Fruit fly (Drosophila melanogaster) whole organism, prepupa: ENCODE results near the gene solo.
A peak's percentile ranks its signal among the peaks of the same experiment; 100 is the strongest.

Experiments used
- Blimp-1 ChIP-seq: fragments of 200-800 bp; sonication (Bioruptor generic); optimal IDR thresholded peaks from 3 replicates; lab custom pipeline; 2017; ENCODE audit warnings: missing biosample characterization, missing genetic modification characterization, mild to moderate bottlenecking, moderate library complexity, missing genetic modification reagents
- CG10631 ChIP-seq: fragments of 200-800 bp; sonication (Bioruptor generic); optimal IDR thresholded peaks from 2 replicates; lab custom pipeline; 2016; ENCODE audit warnings: missing biosample characterization, missing genetic modification characterization
- CG10669 ChIP-seq: fragments of 200-800 bp; sonication (Bioruptor generic); optimal IDR thresholded peaks from 3 replicates; lab custom pipeline; 2018; ENCODE audit warnings: missing biosample characterization, mild to moderate bottlenecking, missing genetic modification characterization, moderate library complexity
- CG11762 ChIP-seq: fragments of 200-800 bp; sonication (Bioruptor generic); optimal IDR thresholded peaks from 3 replicates; lab custom pipeline; 2016; ENCODE audit warnings: missing biosample characterization, missing genetic modification characterization; ENCODE audit not compliant: insufficient read depth
- CG15336 ChIP-seq: fragments of 200-800 bp; sonication (Bioruptor generic); IDR thresholded peaks from 2 replicates; pipeline ENCODE4 v1.3.6; 2022; ENCODE audit warnings: missing biosample characterization, missing genetic modification characterization
- CG16779 ChIP-seq: fragments of 200-800 bp; sonication (Bioruptor generic); optimal IDR thresholded peaks from 3 replicates; lab custom pipeline; 2017; ENCODE audit warnings: missing biosample characterization, mild to moderate bottlenecking, missing genetic modification characterization
- CG34406 ChIP-seq: fragments of 200-800 bp; sonication (Bioruptor generic); optimal IDR thresholded peaks from 3 replicates; lab custom pipeline; 2016; ENCODE audit warnings: missing biosample characterization, missing genetic modification characterization
- CG6163 ChIP-seq: fragments of 200-800 bp; sonication (Bioruptor generic); IDR thresholded peaks from 3 replicates; pipeline ENCODE4 v1.3.6; 2022; ENCODE audit warnings: missing biosample characterization, missing genetic modification characterization
- CG6854 ChIP-seq: fragments of 200-800 bp; sonication (Bioruptor generic); optimal IDR thresholded peaks from 2 replicates; lab custom pipeline; 2017; ENCODE audit warnings: missing biosample characterization, mild to moderate bottlenecking, missing genetic modification characterization
- CG7368 ChIP-seq: fragments of 200-800 bp; sonication (Bioruptor generic); optimal IDR thresholded peaks from 3 replicates; lab custom pipeline; 2016; ENCODE audit warnings: missing biosample characterization, missing genetic modification characterization
- CG8319 ChIP-seq: fragments of 200-800 bp; sonication (Bioruptor generic); optimal IDR thresholded peaks from 3 replicates; lab custom pipeline; 2016; ENCODE audit warnings: missing biosample characterization, missing genetic modification characterization
- CG8632 ChIP-seq: fragments of 200-800 bp; sonication (Bioruptor generic); optimal IDR thresholded peaks from 3 replicates; lab custom pipeline; 2016; ENCODE audit warnings: missing biosample characterization, missing genetic modification characterization
- Eip75B ChIP-seq: fragments of 200-800 bp; sonication (Bioruptor generic); optimal IDR thresholded peaks from 3 replicates; lab custom pipeline; 2016; ENCODE audit warnings: missing biosample characterization, missing genetic modification characterization
- Eip78C ChIP-seq: fragments of 200-800 bp; sonication (Bioruptor generic); peaks from one replicate; lab custom pipeline; 2016; ENCODE audit warnings: missing biosample characterization, missing genetic modification characterization
- Ets21C ChIP-seq: fragments of 200-800 bp; sonication (Bioruptor generic); optimal IDR thresholded peaks from 3 replicates; lab custom pipeline; 2016; ENCODE audit warnings: missing biosample characterization, missing genetic modification characterization
- Ets96B ChIP-seq: fragments of 200-800 bp; optimal IDR thresholded peaks from 2 replicates; lab custom pipeline; 2019; ENCODE audit warnings: missing biosample characterization, mild to moderate bottlenecking, missing genetic modification characterization, moderate library complexity
- Hr38 ChIP-seq: sonication (Bioruptor generic); optimal IDR thresholded peaks from 2 replicates; lab custom pipeline; 2016; ENCODE audit warnings: missing biosample characterization, missing genetic modification characterization
- Hr39 ChIP-seq: fragments of 200-800 bp; sonication (Bioruptor generic); optimal IDR thresholded peaks from 2 replicates; lab custom pipeline; 2016; ENCODE audit warnings: missing biosample characterization, missing genetic modification characterization
- Hr4 ChIP-seq: fragments of 200-800 bp; sonication (Bioruptor generic); optimal IDR thresholded peaks from 3 replicates; lab custom pipeline; 2016; ENCODE audit warnings: missing biosample characterization, missing genetic modification characterization
- Lpt ChIP-seq: fragments of 200-800 bp; sonication (Bioruptor generic); optimal IDR thresholded peaks from 3 replicates; lab custom pipeline; 2016; ENCODE audit warnings: missing biosample characterization, missing genetic modification characterization
- Smox ChIP-seq: fragments of 200-800 bp; sonication (Bioruptor generic); optimal IDR thresholded peaks from 3 replicates; lab custom pipeline; 2016; ENCODE audit warnings: missing biosample characterization, missing genetic modification characterization
- Sox102F ChIP-seq: fragments of 200-800 bp; sonication (Bioruptor generic); optimal IDR thresholded peaks from 2 replicates; lab custom pipeline; 2016; ENCODE audit warnings: missing biosample characterization, mild to moderate bottlenecking, missing genetic modification characterization
- Sox15 ChIP-seq: fragments of 200-800 bp; sonication (Bioruptor generic); optimal IDR thresholded peaks from 3 replicates; lab custom pipeline; 2016; ENCODE audit warnings: missing biosample characterization, missing genetic modification characterization
- achi ChIP-seq: fragments of 200-800 bp; sonication (Bioruptor generic); optimal IDR thresholded peaks from 3 replicates; lab custom pipeline; 2016; ENCODE audit warnings: missing biosample characterization, missing genetic modification characterization
- acj6 ChIP-seq: fragments of 200-800 bp; sonication (Bioruptor generic); optimal IDR thresholded peaks from 3 replicates; lab custom pipeline; 2016; ENCODE audit warnings: missing biosample characterization, missing genetic modification characterization
- dac ChIP-seq: fragments of 200-800 bp; sonication (Bioruptor generic); optimal IDR thresholded peaks from 2 replicates; lab custom pipeline; 2017; ENCODE audit warnings: missing biosample characterization, mild to moderate bottlenecking, missing genetic modification characterization
- esn ChIP-seq: fragments of 200-800 bp; sonication (Bioruptor generic); optimal IDR thresholded peaks from 2 replicates; lab custom pipeline; 2016; ENCODE audit warnings: missing biosample characterization, mild to moderate bottlenecking, missing genetic modification characterization, moderate library complexity
- fd85E ChIP-seq: fragments of 200-800 bp; sonication (Bioruptor generic); optimal IDR thresholded peaks from 3 replicates; lab custom pipeline; 2016; ENCODE audit warnings: missing biosample characterization, missing genetic modification characterization
- fkh ChIP-seq: fragments of 200-800 bp; sonication (Bioruptor generic); optimal IDR thresholded peaks from 3 replicates; lab custom pipeline; 2017; ENCODE audit warnings: missing biosample characterization, mild to moderate bottlenecking, missing genetic modification characterization, moderate library complexity
- net ChIP-seq: fragments of 200-800 bp; sonication (Bioruptor generic); optimal IDR thresholded peaks from 3 replicates; lab custom pipeline; 2016; ENCODE audit warnings: missing biosample characterization, missing genetic modification characterization
- pdm3 ChIP-seq: fragments of 200-800 bp; sonication (Bioruptor generic); optimal IDR thresholded peaks from 3 replicates; lab custom pipeline; 2016; ENCODE audit warnings: missing biosample characterization, missing genetic modification characterization
- ss ChIP-seq, 2 experiments: fragments of 200-800 bp; sonication (Bioruptor generic); optimal IDR thresholded peaks; 2 replicates in 1 of 2; 3 replicates in 1 of 2; lab custom pipeline; 2017 to 2018; ENCODE audit warnings: mild to moderate bottlenecking in 2 of 2, missing biosample characterization in 2 of 2, missing genetic modification characterization in 2 of 2, moderate library complexity in 1 of 2
- svp ChIP-seq: fragments of 200-800 bp; sonication (Bioruptor generic); peaks from one replicate; lab custom pipeline; 2016; ENCODE audit warnings: missing biosample characterization, missing genetic modification characterization
- topi ChIP-seq: fragments of 200-800 bp; sonication (Bioruptor generic); optimal IDR thresholded peaks from 3 replicates; lab custom pipeline; 2016; ENCODE audit warnings: missing biosample characterization, missing genetic modification characterization

solo gene

DNA sequence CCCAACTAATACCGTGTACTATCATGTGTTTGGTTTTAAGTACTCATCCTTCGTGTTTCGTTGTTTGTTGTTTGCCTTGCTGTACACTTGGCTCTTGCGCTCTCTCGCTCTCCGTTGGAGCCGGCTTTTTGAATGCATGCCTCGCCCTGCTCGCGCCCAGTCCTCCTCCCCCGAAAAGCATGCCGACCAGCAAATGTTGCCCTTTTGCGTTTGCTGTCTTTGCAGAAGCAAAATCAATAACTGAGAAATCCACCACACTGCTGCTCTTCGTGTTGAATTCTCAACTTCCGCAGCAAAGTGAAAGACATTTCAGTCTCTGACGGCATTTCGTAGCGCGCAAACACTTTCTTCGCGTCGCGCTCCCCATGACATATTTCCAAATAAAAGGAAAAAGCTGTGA, 13.0 kb downstream of the solo start, which contains the start of gene wwk:
Gene wwk, plus strand, starts transcription at position 312 of the 400 bp plus-strand sequence.
- TF ChIP-seq svp (GFP tag; lab: Kevin White, UChicago) = peak; percentile 18
- TF ChIP-seq Hr4 = no peak

DNA sequence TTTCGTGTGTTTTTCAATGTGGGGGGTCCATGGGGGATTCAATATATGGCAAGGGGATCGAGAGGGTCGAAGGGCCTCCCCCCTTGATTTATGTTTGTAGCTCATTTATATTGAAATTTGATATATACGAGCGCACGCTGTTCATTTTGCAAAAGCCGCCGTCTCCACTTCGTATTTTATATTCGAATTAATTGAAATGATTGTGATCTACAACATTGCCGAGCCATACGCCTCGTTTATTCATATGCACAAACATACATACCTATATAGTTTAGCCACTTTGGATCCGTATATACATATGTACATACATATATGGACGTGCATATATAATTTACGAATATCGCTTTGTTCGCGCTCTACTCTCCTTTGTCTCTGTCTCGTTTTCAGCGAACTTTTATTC, 44.6 kb downstream of the solo start:
- TF ChIP-seq fd85E (GFP tag; lab: Kevin White, UChicago) (no peak), svp (GFP tag; lab: Kevin White, UChicago) (peak; percentile 52)

DNA sequence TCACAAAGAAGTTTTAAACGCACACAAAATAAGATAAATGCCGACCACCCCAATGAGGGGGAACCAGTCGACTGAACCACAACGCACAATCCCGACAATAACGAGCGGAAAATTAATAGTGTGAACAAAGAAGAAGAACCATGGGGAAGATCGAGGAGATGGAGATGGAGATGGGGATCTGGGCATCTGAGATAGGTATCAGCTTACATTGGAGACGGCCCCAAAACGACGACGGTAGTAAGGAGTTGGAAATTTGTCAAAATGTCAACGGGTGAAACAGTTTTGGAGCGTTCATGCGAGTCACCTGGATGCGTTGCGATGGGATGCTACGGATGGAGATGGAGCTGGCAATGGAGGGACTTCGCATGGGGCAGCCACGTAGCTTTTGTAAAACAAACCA, 45.8 kb downstream of the solo start:
- no peak for TF ChIP-seq fkh (GFP tag; lab: Kevin White, UChicago)
- TF ChIP-seq CG8632 = no peak
- no peak for TF ChIP-seq Ets96B (tag; lab: Kevin White, UChicago)
- no peak for TF ChIP-seq CG10631
- no peak for TF ChIP-seq achi
- TF ChIP-seq CG6854 = no peak
- no peak for TF ChIP-seq CG7368
- TF ChIP-seq CG34406 (GFP tag; lab: Kevin White, UChicago) = no peak
- TF ChIP-seq Hr38 (GFP tag; lab: Kevin White, UChicago) = no peak
- no peak for TF ChIP-seq CG6163 (GFP tag; lab: Robert Waterston, UW)

DNA sequence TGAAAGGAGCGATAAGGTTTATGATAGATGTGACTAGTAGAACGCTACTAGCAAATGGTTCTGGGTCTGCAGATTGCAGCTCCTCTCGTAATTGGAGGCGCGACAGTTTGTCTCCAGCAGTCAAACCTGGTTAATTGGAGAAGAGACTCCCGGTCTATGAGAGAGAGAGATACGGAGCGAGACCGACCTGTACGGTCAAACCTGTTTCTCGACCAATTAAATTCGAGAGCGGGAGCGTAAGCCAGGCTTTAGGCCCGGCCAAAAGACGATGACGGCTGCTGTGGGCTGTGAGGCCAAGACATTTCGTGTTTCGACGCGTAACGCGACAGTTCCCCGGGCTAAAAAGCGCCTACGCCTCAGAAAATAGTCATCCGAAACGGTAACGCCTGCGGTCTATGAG, 47.7 kb downstream of the solo start, which contains the start of gene CG15269:
Gene CG15269, plus strand, starts transcription at position 261 of the 400 bp plus-strand sequence.
- no peak for TF ChIP-seq Lpt (GFP tag; lab: Kevin White, UChicago)
- TF ChIP-seq acj6 (GFP tag; lab: Kevin White, UChicago) = no peak
- TF ChIP-seq ss (GFP tag; optimal IDR thresholded peaks at IDR 0.05; lab: Kevin White, UChicago) = no peak
- no peak for TF ChIP-seq Ets21C
- no peak for TF ChIP-seq Eip75B (GFP tag; lab: Kevin White, UChicago)
- TF ChIP-seq CG10669 (GFP tag; lab: Kevin White, UChicago) = no peak
- no peak for TF ChIP-seq topi (GFP tag; lab: Kevin White, UChicago)
- TF ChIP-seq CG15336 (GFP tag; lab: Robert Waterston, UW) = no peak
- no peak for TF ChIP-seq dac (GFP tag; lab: Kevin White, UChicago)
- no peak for TF ChIP-seq CG11762 (GFP tag; lab: Kevin White, UChicago)
- no peak for TF ChIP-seq net (GFP tag; lab: Kevin White, UChicago)

DNA sequence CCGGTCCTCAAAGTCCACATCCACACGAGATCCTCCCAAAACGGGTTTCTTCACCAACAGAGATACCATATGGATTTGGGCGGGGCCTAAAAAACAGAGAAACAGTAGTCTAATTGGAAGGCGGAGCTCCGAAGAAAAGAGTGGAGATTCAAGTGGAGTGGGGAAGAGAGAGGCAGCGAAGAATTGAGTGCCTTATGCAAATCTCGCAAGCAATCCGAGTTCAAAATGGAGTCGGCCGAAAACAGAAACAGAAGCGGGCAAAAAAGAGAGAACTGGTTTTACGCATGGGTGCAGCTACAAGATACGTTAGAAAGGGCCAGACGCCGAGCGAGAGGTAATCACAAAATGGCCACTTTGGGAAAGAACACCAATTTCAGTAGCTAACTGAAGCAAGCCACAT, 49.8 kb downstream of the solo start:
- TF ChIP-seq CG34406 (GFP tag; lab: Kevin White, UChicago) (no peak), Sox102F (GFP tag; lab: Kevin White, UChicago) (no peak), Hr39 (GFP tag; lab: Kevin White, UChicago) (no peak), topi (GFP tag; lab: Kevin White, UChicago) (no peak), Blimp-1 (GFP tag; lab: Kevin White, UChicago) (no peak), CG6163 (GFP tag; lab: Robert Waterston, UW) (no peak), CG8319 (GFP tag; lab: Kevin White, UChicago) (no peak), pdm3 (GFP tag; lab: Kevin White, UChicago) (no peak), esn (GFP tag; lab: Kevin White, UChicago) (no peak), Hr38 (GFP tag; lab: Kevin White, UChicago) (no peak), Eip75B (GFP tag; lab: Kevin White, UChicago) (no peak), Eip78C (GFP tag; lab: Kevin White, UChicago) (no peak), CG16779 (tag; lab: Kevin White, UChicago) (no peak), acj6 (GFP tag; lab: Kevin White, UChicago) (no peak), Sox15 (GFP tag; lab: Kevin White, UChicago) (no peak), CG15336 (GFP tag; lab: Robert Waterston, UW) (no peak), fkh (GFP tag; lab: Kevin White, UChicago) (no peak), Smox (GFP tag; lab: Kevin White, UChicago) (no peak)
- TF ChIP-seq, all 60 proteins: peak for 0
